Fruit fly (Drosophila melanogaster) whole organism, prepupa: ENCODE measurements around the gene mirr.
A peak's percentile ranks its signal among the peaks of the same experiment; 100 is the strongest.

Experiments
- Blimp-1 ChIP-seq: fragments of 200-800 bp; sonication (Bioruptor generic); optimal IDR thresholded peaks from 3 replicates; lab custom pipeline; 2017; ENCODE audit warnings: missing biosample characterization, missing genetic modification characterization, mild to moderate bottlenecking, moderate library complexity, missing genetic modification reagents
- CG10631 ChIP-seq: fragments of 200-800 bp; sonication (Bioruptor generic); optimal IDR thresholded peaks from 2 replicates; lab custom pipeline; 2016; ENCODE audit warnings: missing biosample characterization, missing genetic modification characterization
- CG11294 ChIP-seq: fragments of 200-800 bp; sonication (Bioruptor generic); IDR thresholded peaks from 2 replicates; pipeline ENCODE4 v1.3.6; 2022; ENCODE audit warnings: missing biosample characterization, missing genetic modification characterization
- CG11902 ChIP-seq: fragments of 200-800 bp; sonication (Bioruptor generic); optimal IDR thresholded peaks from 3 replicates; lab custom pipeline; 2016; ENCODE audit warnings: missing biosample characterization, missing genetic modification characterization
- CG15336 ChIP-seq: fragments of 200-800 bp; sonication (Bioruptor generic); IDR thresholded peaks from 2 replicates; pipeline ENCODE4 v1.3.6; 2022; ENCODE audit warnings: missing biosample characterization, missing genetic modification characterization
- CG1621 ChIP-seq: fragments of 200-800 bp; sonication (Bioruptor generic); optimal IDR thresholded peaks from 3 replicates; lab custom pipeline; 2018; ENCODE audit warnings: missing biosample characterization, mild to moderate bottlenecking, missing genetic modification characterization
- CG16779 ChIP-seq: fragments of 200-800 bp; sonication (Bioruptor generic); optimal IDR thresholded peaks from 3 replicates; lab custom pipeline; 2017; ENCODE audit warnings: missing biosample characterization, mild to moderate bottlenecking, missing genetic modification characterization
- CG3032 ChIP-seq: fragments of 200-800 bp; optimal IDR thresholded peaks from 2 replicates; lab custom pipeline; 2019; ENCODE audit warnings: missing biosample characterization, mild to moderate bottlenecking, missing genetic modification characterization, moderate library complexity
- CG31627 ChIP-seq: fragments of 200-800 bp; sonication (Bioruptor generic); optimal IDR thresholded peaks from 3 replicates; lab custom pipeline; 2016; ENCODE audit warnings: missing biosample characterization, missing genetic modification characterization
- CG32006 ChIP-seq: fragments of 200-800 bp; sonication (Bioruptor generic); optimal IDR thresholded peaks from 3 replicates; lab custom pipeline; 2017; ENCODE audit warnings: missing biosample characterization, mild to moderate bottlenecking, missing genetic modification characterization
- CG34406 ChIP-seq: fragments of 200-800 bp; sonication (Bioruptor generic); optimal IDR thresholded peaks from 3 replicates; lab custom pipeline; 2016; ENCODE audit warnings: missing biosample characterization, missing genetic modification characterization
- CG4318 ChIP-seq: fragments of 200-800 bp; sonication (Bioruptor generic); optimal IDR thresholded peaks from 3 replicates; lab custom pipeline; 2017; ENCODE audit warnings: missing biosample characterization, mild to moderate bottlenecking, missing genetic modification characterization
- CG6163 ChIP-seq: fragments of 200-800 bp; sonication (Bioruptor generic); IDR thresholded peaks from 3 replicates; pipeline ENCODE4 v1.3.6; 2022; ENCODE audit warnings: missing biosample characterization, missing genetic modification characterization
- CG6276 ChIP-seq: fragments of 200-800 bp; sonication (Bioruptor generic); optimal IDR thresholded peaks from 2 replicates; lab custom pipeline; 2017; ENCODE audit warnings: missing biosample characterization, mild to moderate bottlenecking, missing genetic modification characterization
- CG6792 ChIP-seq: fragments of 200-800 bp; sonication (Bioruptor generic); optimal IDR thresholded peaks from 3 replicates; lab custom pipeline; 2016; ENCODE audit warnings: missing biosample characterization, missing genetic modification characterization
- CG6854 ChIP-seq: fragments of 200-800 bp; sonication (Bioruptor generic); optimal IDR thresholded peaks from 2 replicates; lab custom pipeline; 2017; ENCODE audit warnings: missing biosample characterization, mild to moderate bottlenecking, missing genetic modification characterization
- CG7368 ChIP-seq: fragments of 200-800 bp; sonication (Bioruptor generic); optimal IDR thresholded peaks from 3 replicates; lab custom pipeline; 2016; ENCODE audit warnings: missing biosample characterization, missing genetic modification characterization
- CG8119 ChIP-seq: fragments of 200-800 bp; sonication (Bioruptor generic); IDR thresholded peaks from 3 replicates; pipeline ENCODE4 v1.3.6; 2022; ENCODE audit warnings: missing biosample characterization, missing genetic modification characterization
- CG8319 ChIP-seq: fragments of 200-800 bp; sonication (Bioruptor generic); optimal IDR thresholded peaks from 3 replicates; lab custom pipeline; 2016; ENCODE audit warnings: missing biosample characterization, missing genetic modification characterization
- CG8632 ChIP-seq: fragments of 200-800 bp; sonication (Bioruptor generic); optimal IDR thresholded peaks from 3 replicates; lab custom pipeline; 2016; ENCODE audit warnings: missing biosample characterization, missing genetic modification characterization
- CG9139 ChIP-seq: fragments of 200-800 bp; sonication (Bioruptor generic); optimal IDR thresholded peaks from 3 replicates; lab custom pipeline; 2017; ENCODE audit warnings: missing biosample characterization, mild to moderate bottlenecking, missing genetic modification characterization
- Eip93F ChIP-seq: fragments of 200-800 bp; sonication (Bioruptor generic); optimal IDR thresholded peaks from 2 replicates; lab custom pipeline; 2016; ENCODE audit warnings: missing biosample characterization, mild to moderate bottlenecking, missing genetic modification characterization
- Ets21C ChIP-seq: fragments of 200-800 bp; sonication (Bioruptor generic); optimal IDR thresholded peaks from 3 replicates; lab custom pipeline; 2016; ENCODE audit warnings: missing biosample characterization, missing genetic modification characterization
- Gug ChIP-seq: fragments of 200-800 bp; sonication (Bioruptor generic); IDR thresholded peaks from 2 replicates; pipeline ENCODE4 v1.3.6; 2022; ENCODE audit warnings: missing biosample characterization, missing genetic modification characterization
- Hr38 ChIP-seq: sonication (Bioruptor generic); optimal IDR thresholded peaks from 2 replicates; lab custom pipeline; 2016; ENCODE audit warnings: missing biosample characterization, missing genetic modification characterization
- Hr39 ChIP-seq: fragments of 200-800 bp; sonication (Bioruptor generic); optimal IDR thresholded peaks from 2 replicates; lab custom pipeline; 2016; ENCODE audit warnings: missing biosample characterization, missing genetic modification characterization
- Hr4 ChIP-seq: fragments of 200-800 bp; sonication (Bioruptor generic); optimal IDR thresholded peaks from 3 replicates; lab custom pipeline; 2016; ENCODE audit warnings: missing biosample characterization, missing genetic modification characterization
- Met ChIP-seq: fragments of 200-800 bp; sonication (Bioruptor generic); optimal IDR thresholded peaks from 3 replicates; lab custom pipeline; 2016; ENCODE audit warnings: missing biosample characterization, missing genetic modification characterization
- OdsH ChIP-seq: fragments of 200-800 bp; sonication (Bioruptor generic); optimal IDR thresholded peaks from 3 replicates; lab custom pipeline; 2016; ENCODE audit warnings: missing biosample characterization, missing genetic modification characterization
- Smox ChIP-seq: fragments of 200-800 bp; sonication (Bioruptor generic); optimal IDR thresholded peaks from 3 replicates; lab custom pipeline; 2016; ENCODE audit warnings: missing biosample characterization, missing genetic modification characterization
- Sox102F ChIP-seq: fragments of 200-800 bp; sonication (Bioruptor generic); optimal IDR thresholded peaks from 2 replicates; lab custom pipeline; 2016; ENCODE audit warnings: missing biosample characterization, mild to moderate bottlenecking, missing genetic modification characterization
- Sox14 ChIP-seq: fragments of 200-800 bp; sonication (Bioruptor generic); optimal IDR thresholded peaks from 3 replicates; lab custom pipeline; 2016; ENCODE audit warnings: missing biosample characterization, missing genetic modification characterization
- Sox15 ChIP-seq: fragments of 200-800 bp; sonication (Bioruptor generic); optimal IDR thresholded peaks from 3 replicates; lab custom pipeline; 2016; ENCODE audit warnings: missing biosample characterization, missing genetic modification characterization
- cyc ChIP-seq: fragments of 200-800 bp; sonication (Bioruptor generic); optimal IDR thresholded peaks from 3 replicates; lab custom pipeline; 2016; ENCODE audit warnings: missing biosample characterization, missing genetic modification characterization
- dac ChIP-seq: fragments of 200-800 bp; sonication (Bioruptor generic); optimal IDR thresholded peaks from 2 replicates; lab custom pipeline; 2017; ENCODE audit warnings: missing biosample characterization, mild to moderate bottlenecking, missing genetic modification characterization
- dsx ChIP-seq: fragments of 200-800 bp; optimal IDR thresholded peaks from 3 replicates; lab custom pipeline; 2019; ENCODE audit warnings: missing biosample characterization, mild to moderate bottlenecking, missing genetic modification characterization, moderate library complexity; ENCODE audit not compliant: poor library complexity, severe bottlenecking
- esn ChIP-seq: fragments of 200-800 bp; sonication (Bioruptor generic); optimal IDR thresholded peaks from 2 replicates; lab custom pipeline; 2016; ENCODE audit warnings: missing biosample characterization, mild to moderate bottlenecking, missing genetic modification characterization, moderate library complexity
- fd85E ChIP-seq: fragments of 200-800 bp; sonication (Bioruptor generic); optimal IDR thresholded peaks from 3 replicates; lab custom pipeline; 2016; ENCODE audit warnings: missing biosample characterization, missing genetic modification characterization
- lz ChIP-seq: fragments of 200-800 bp; sonication (Bioruptor generic); optimal IDR thresholded peaks from 3 replicates; lab custom pipeline; 2016; ENCODE audit warnings: missing biosample characterization, missing genetic modification characterization
- pdm3 ChIP-seq: fragments of 200-800 bp; sonication (Bioruptor generic); optimal IDR thresholded peaks from 3 replicates; lab custom pipeline; 2016; ENCODE audit warnings: missing biosample characterization, missing genetic modification characterization
- salr ChIP-seq, 2 experiments: fragments of 200-800 bp; sonication (Bioruptor generic); optimal IDR thresholded peaks; 3 replicates each; lab custom pipeline; 2016 to 2018; ENCODE audit warnings: missing biosample characterization in 2 of 2, missing genetic modification characterization in 2 of 2, mild to moderate bottlenecking in 1 of 2
- spab ChIP-seq: fragments of 200-800 bp; sonication (Bioruptor generic); optimal IDR thresholded peaks from 2 replicates; lab custom pipeline; 2017; ENCODE audit warnings: missing biosample characterization, mild to moderate bottlenecking, missing genetic modification characterization, missing genetic modification reagents
- ss ChIP-seq, 2 experiments: fragments of 200-800 bp; sonication (Bioruptor generic); optimal IDR thresholded peaks; 2 replicates in 1 of 2; 3 replicates in 1 of 2; lab custom pipeline; 2017 to 2018; ENCODE audit warnings: mild to moderate bottlenecking in 2 of 2, missing biosample characterization in 2 of 2, missing genetic modification characterization in 2 of 2, moderate library complexity in 1 of 2
- topi ChIP-seq: fragments of 200-800 bp; sonication (Bioruptor generic); optimal IDR thresholded peaks from 3 replicates; lab custom pipeline; 2016; ENCODE audit warnings: missing biosample characterization, missing genetic modification characterization
- vri ChIP-seq: fragments of 200-800 bp; sonication (Bioruptor generic); optimal IDR thresholded peaks from 3 replicates; lab custom pipeline; 2016; ENCODE audit warnings: missing biosample characterization, mild to moderate bottlenecking, missing genetic modification characterization

mirr gene

dm6 chr3L:12697531-12697930 is 4.1 kb downstream of the mirr start:
- TF ChIP-seq CG6854 (GFP tag; lab: Kevin White, UChicago) (no peak), CG10631 (GFP tag; lab: Kevin White, UChicago) (no peak), CG6163 (GFP tag; lab: Robert Waterston, UW) (no peak), CG11902 (no peak), OdsH (no peak), Blimp-1 (no peak), Hr39 (GFP tag; lab: Kevin White, UChicago) (no peak), CG15336 (GFP tag; lab: Robert Waterston, UW) (no peak), esn (GFP tag; lab: Kevin White, UChicago) (no peak), CG6276 (GFP tag; lab: Kevin White, UChicago) (no peak), Sox102F (GFP tag; lab: Kevin White, UChicago) (no peak), Gug (GFP tag; lab: Robert Waterston, UW) (no peak), CG8319 (GFP tag; lab: Kevin White, UChicago) (no peak), lz (GFP tag; lab: Kevin White, UChicago) (no peak), CG9139 (GFP tag; lab: Kevin White, UChicago) (no peak), spab (GFP tag; lab: Kevin White, UChicago) (no peak), Ets21C (GFP tag; lab: Kevin White, UChicago) (no peak), CG8119 (GFP tag; lab: Robert Waterston, UW) (no peak), dac (GFP tag; lab: Kevin White, UChicago) (no peak)

DNA sequence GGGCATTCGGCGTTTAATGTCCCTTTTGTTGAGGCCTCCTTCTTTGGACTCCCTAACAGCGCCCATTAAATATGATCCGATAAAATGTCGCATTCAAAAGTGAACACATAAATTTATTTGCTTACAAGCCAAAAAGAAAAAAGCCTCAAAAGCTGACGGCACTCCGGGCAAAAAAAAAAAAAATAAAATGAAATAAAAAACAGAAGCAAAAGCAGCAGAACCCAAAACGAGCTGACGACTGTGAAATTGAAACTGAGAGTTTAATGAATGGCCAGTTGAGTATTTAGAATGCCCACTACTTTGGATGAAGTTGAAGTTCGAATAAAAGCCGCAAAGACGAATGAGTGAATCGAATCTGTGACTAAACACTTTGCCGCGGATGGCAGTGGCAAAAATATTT is 4.8 kb downstream of the mirr start:
- TF ChIP-seq CG6163 (GFP tag; lab: Robert Waterston, UW) (peak; percentile 20; the same call in 1 of the 3 replicates), Hr38 (GFP tag; lab: Kevin White, UChicago) (no peak)
- TF ChIP-seq, all 60 proteins: peak for 1

- TF ChIP-seq Sox14 (GFP tag; lab: Kevin White, UChicago): no peak
- TF ChIP-seq Smox (GFP tag; lab: Kevin White, UChicago): no peak
- TF ChIP-seq CG34406 (GFP tag; lab: Kevin White, UChicago): no peak
- no peak for TF ChIP-seq Met (GFP tag; lab: Kevin White, UChicago)
- no peak for TF ChIP-seq CG11294 (GFP tag; lab: Robert Waterston, UW)
- TF ChIP-seq CG16779 (tag; lab: Kevin White, UChicago): no peak
- no peak for TF ChIP-seq ss (GFP tag; optimal IDR thresholded peaks at IDR 0.05; lab: Kevin White, UChicago)
- TF ChIP-seq topi (GFP tag; lab: Kevin White, UChicago): no peak
- no peak for TF ChIP-seq Hr4 (GFP tag; lab: Kevin White, UChicago)
These were observed 7.1 kb downstream of the mirr start for dm6 chr3L:12700509-12700995.

DNA sequence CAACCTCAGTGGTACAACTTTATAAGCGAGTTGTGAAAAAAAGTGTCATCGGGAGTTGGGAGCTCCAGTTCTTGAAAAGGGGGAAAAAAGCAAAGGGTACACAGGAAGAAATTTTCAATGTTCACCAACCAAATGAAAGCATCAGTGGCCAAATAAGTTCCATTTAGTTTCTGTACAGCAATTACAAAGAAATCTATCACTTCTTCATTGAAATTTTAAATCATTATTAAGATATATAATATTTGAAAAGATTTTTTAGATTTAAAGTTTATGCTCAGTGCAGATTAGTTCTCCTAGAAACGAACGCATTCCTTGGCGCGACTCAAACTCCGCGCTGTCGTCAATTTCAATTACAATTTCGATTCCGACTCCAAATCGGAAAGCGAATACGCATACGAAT is 7.9 kb downstream of the mirr start:
- TF ChIP-seq OdsH: peak; percentile 43
- TF ChIP-seq CG8632 (GFP tag; lab: Kevin White, UChicago): no peak
- TF ChIP-seq CG31627 (GFP tag; lab: Kevin White, UChicago): no peak
- no peak for TF ChIP-seq CG8319 (GFP tag; lab: Kevin White, UChicago)
- no peak for TF ChIP-seq CG32006 (GFP tag; lab: Kevin White, UChicago)
- TF ChIP-seq CG7368 (GFP tag; lab: Kevin White, UChicago): no peak
- peak; percentile 17 for TF ChIP-seq spab (GFP tag; lab: Kevin White, UChicago)
- no peak for TF ChIP-seq CG16779 (tag; lab: Kevin White, UChicago)
- no peak for TF ChIP-seq salr (GFP tag; optimal IDR thresholded peaks at IDR 0.05; lab: Kevin White, UChicago)
- no peak for TF ChIP-seq CG4318 (GFP tag; lab: Kevin White, UChicago)
- TF ChIP-seq cyc (GFP tag; lab: Kevin White, UChicago): no peak
- TF ChIP-seq dsx (GFP tag; lab: Kevin White, UChicago): no peak
- no peak for TF ChIP-seq Sox15 (GFP tag; lab: Kevin White, UChicago)
- peak; percentile 27 for TF ChIP-seq CG3032 (tag; lab: Kevin White, UChicago)
- no peak for TF ChIP-seq vri
- TF ChIP-seq CG6854 (GFP tag; lab: Kevin White, UChicago): no peak
- TF ChIP-seq topi (GFP tag; lab: Kevin White, UChicago): no peak
- no peak for TF ChIP-seq CG6792 (GFP tag; lab: Kevin White, UChicago)
- no peak for TF ChIP-seq CG1621 (tag; lab: Kevin White, UChicago)
- TF ChIP-seq fd85E: no peak
- no peak for TF ChIP-seq CG10631 (GFP tag; lab: Kevin White, UChicago)
- no peak for TF ChIP-seq pdm3 (GFP tag; lab: Kevin White, UChicago)
- TF ChIP-seq Eip93F (GFP tag; lab: Kevin White, UChicago): no peak
- no peak for TF ChIP-seq Ets21C (GFP tag; lab: Kevin White, UChicago)
- no peak for TF ChIP-seq Hr38 (GFP tag; lab: Kevin White, UChicago)
- no peak for TF ChIP-seq CG9139 (GFP tag; lab: Kevin White, UChicago)
- TF ChIP-seq CG8119 (GFP tag; lab: Robert Waterston, UW): no peak
- TF ChIP-seq CG11902: no peak
